Worm (Caenorhabditis elegans) whole organism, young adult: ENCODE results near the gene ufd-2.
A peak's percentile ranks its signal among the peaks of the same experiment; 100 is the strongest.

Experiments used
- C06A6.2 ChIP-seq: fragments of 200-800 bp; sonication (Bioruptor generic); conservative IDR thresholded peaks from 2 replicates; pipeline ENCODE4 v1.3.6; 2022; ENCODE audit warnings: missing genetic modification characterization, missing compliant biosample characterization
- C17E4.6 ChIP-seq: fragments of 200-800 bp; sonication (Bioruptor generic); IDR thresholded peaks from 2 replicates; pipeline ENCODE4 v1.3.6; 2022; ENCODE audit warnings: missing genetic modification reagents, missing genetic modification characterization, missing compliant biosample characterization
- F10E7.11 ChIP-seq: sonication (generic microtip); optimal IDR thresholded peaks from 2 replicates; lab custom pipeline; 2017; ENCODE audit warnings: mild to moderate bottlenecking, missing genetic modification characterization, moderate library complexity, missing compliant biosample characterization
- F22D6.2 ChIP-seq: sonication (generic microtip); optimal IDR thresholded peaks from 2 replicates; lab custom pipeline; 2016; ENCODE audit warnings: mild to moderate bottlenecking, missing genetic modification characterization, missing compliant biosample characterization
- F23B12.7 ChIP-seq: sonication (generic microtip); optimal IDR thresholded peaks from 2 replicates; lab custom pipeline; 2017; ENCODE audit warnings: missing genetic modification characterization, mild to moderate bottlenecking, missing compliant biosample characterization, antibody characterized with exemption, moderate library complexity; ENCODE audit not compliant: insufficient read depth
- F37B4.10 ChIP-seq: fragments of 200-800 bp; sonication (Bioruptor generic); IDR thresholded peaks from 2 replicates; pipeline ENCODE4 v1.3.6; 2022; ENCODE audit warnings: missing genetic modification characterization, missing compliant biosample characterization
- F52B5.7 ChIP-seq: sonication (generic microtip); optimal IDR thresholded peaks from 2 replicates; lab custom pipeline; 2016; ENCODE audit warnings: mild to moderate bottlenecking, missing genetic modification characterization, missing compliant biosample characterization
- F55B11.4 ChIP-seq: sonication (generic microtip); optimal IDR thresholded peaks from 2 replicates; lab custom pipeline; 2016; ENCODE audit warnings: missing compliant biosample characterization, missing genetic modification characterization, borderline replicate concordance; ENCODE audit not compliant: insufficient read depth
- F57A8.1 ChIP-seq: fragments of 200-800 bp; sonication (Bioruptor generic); optimal IDR thresholded peaks from 2 replicates; lab custom pipeline; 2018; ENCODE audit warnings: mild to moderate bottlenecking, missing genetic modification characterization, moderate library complexity, missing compliant biosample characterization
- T26A5.8 ChIP-seq: sonication (generic microtip); optimal IDR thresholded peaks from 2 replicates; lab custom pipeline; 2016; ENCODE audit warnings: missing genetic modification characterization, missing compliant biosample characterization
- ZK185.1 ChIP-seq: sonication (generic microtip); optimal IDR thresholded peaks from 2 replicates; lab custom pipeline; 2016; ENCODE audit warnings: mild to moderate bottlenecking, missing genetic modification characterization, missing compliant biosample characterization; ENCODE audit not compliant: poor library complexity, severe bottlenecking
- aptf-2 ChIP-seq: fragments of 200-800 bp; sonication (Bioruptor generic); conservative IDR thresholded peaks from 2 replicates; pipeline ENCODE4 v1.3.6; 2022; ENCODE audit warnings: missing genetic modification reagents, missing genetic modification characterization, missing compliant biosample characterization
- attf-3 ChIP-seq: fragments of 200-800 bp; sonication (Bioruptor generic); conservative IDR thresholded peaks from 2 replicates; pipeline ENCODE4 v1.3.6; 2022; ENCODE audit warnings: missing genetic modification reagents, missing genetic modification characterization, missing compliant biosample characterization
- attf-5 ChIP-seq: fragments of 200-800 bp; sonication (Bioruptor generic); optimal IDR thresholded peaks from 2 replicates; lab custom pipeline; 2018; ENCODE audit warnings: mild to moderate bottlenecking, missing genetic modification characterization, missing compliant biosample characterization
- ccch-3 ChIP-seq: fragments of 200-800 bp; sonication (Bioruptor generic); optimal IDR thresholded peaks from 2 replicates; lab custom pipeline; 2018; ENCODE audit warnings: mild to moderate bottlenecking, missing genetic modification characterization, missing compliant biosample characterization
- cebp-1 ChIP-seq, 2 experiments: fragments of 200-800 bp in 1 of 2; sonication (Bioruptor generic) in 1 of 2; sonication (generic microtip) in 1 of 2; IDR thresholded peaks in 1 of 2; optimal IDR thresholded peaks in 1 of 2; 2 replicates each; pipeline versions ENCODE4 v1.3.6 to Lab custom; 2017 to 2022; ENCODE audit warnings: missing compliant biosample characterization in 2 of 2, missing genetic modification characterization in 2 of 2, mild to moderate bottlenecking in 1 of 2, missing genetic modification reagents in 1 of 2, moderate library complexity in 1 of 2
- ceh-27 ChIP-seq: fragments of 200-800 bp; sonication (Bioruptor generic); optimal IDR thresholded peaks from 2 replicates; lab custom pipeline; 2018; ENCODE audit warnings: mild to moderate bottlenecking, missing genetic modification characterization, moderate library complexity, missing compliant biosample characterization
- ceh-40 ChIP-seq: fragments of 200-800 bp; sonication (Bioruptor generic); IDR thresholded peaks from 2 replicates; pipeline ENCODE4 v1.3.6; 2022; ENCODE audit warnings: missing genetic modification characterization, missing compliant biosample characterization
- ceh-58 ChIP-seq: fragments of 200-800 bp; sonication (Bioruptor generic); IDR thresholded peaks from 2 replicates; pipeline ENCODE4 v1.3.6; 2022; ENCODE audit warnings: missing genetic modification characterization, missing compliant biosample characterization
- ceh-91 ChIP-seq: fragments of 200-800 bp; sonication (Bioruptor generic); IDR thresholded peaks from 2 replicates; pipeline ENCODE4 v1.3.6; 2022; ENCODE audit warnings: missing genetic modification reagents, missing genetic modification characterization, missing compliant biosample characterization
- dox-1 ChIP-seq: fragments of 200-800 bp; sonication (Bioruptor generic); IDR thresholded peaks from 2 replicates; pipeline ENCODE4 v1.3.6; 2022; ENCODE audit warnings: missing genetic modification reagents, missing genetic modification characterization, missing compliant biosample characterization
- egl-18 ChIP-seq: fragments of 200-800 bp; sonication (Bioruptor generic); IDR thresholded peaks from 2 replicates; pipeline ENCODE4 v1.3.6; 2022; ENCODE audit warnings: missing genetic modification reagents, missing genetic modification characterization, missing compliant biosample characterization
- egrh-3 ChIP-seq: fragments of 200-800 bp; sonication (Bioruptor generic); IDR thresholded peaks from 2 replicates; pipeline ENCODE4 v1.3.6; 2022; ENCODE audit warnings: missing genetic modification reagents, missing genetic modification characterization, missing compliant biosample characterization
- gei-17 ChIP-seq: fragments of 200-800 bp; sonication (Bioruptor generic); optimal IDR thresholded peaks from 2 replicates; lab custom pipeline; 2018; ENCODE audit warnings: mild to moderate bottlenecking, missing genetic modification characterization, missing compliant biosample characterization
- hlh-12 ChIP-seq: sonication (generic microtip); optimal IDR thresholded peaks from 2 replicates; lab custom pipeline; 2016; ENCODE audit warnings: missing genetic modification characterization, missing compliant biosample characterization
- hlh-26 ChIP-seq: fragments of 200-800 bp; sonication (Bioruptor generic); conservative IDR thresholded peaks from 2 replicates; pipeline ENCODE4 v1.3.6; 2022; ENCODE audit warnings: missing genetic modification reagents, missing genetic modification characterization, missing compliant biosample characterization
- hmg-20 ChIP-seq: fragments of 200-800 bp; sonication (Bioruptor generic); IDR thresholded peaks from 2 replicates; pipeline ENCODE4 v1.3.6; 2022; ENCODE audit warnings: missing genetic modification reagents, missing genetic modification characterization, missing compliant biosample characterization
- let-526 ChIP-seq: fragments of 200-800 bp; sonication (Bioruptor generic); IDR thresholded peaks from 2 replicates; pipeline ENCODE4 v1.3.6; 2022; ENCODE audit warnings: missing genetic modification reagents, missing genetic modification characterization, missing compliant biosample characterization
- let-607 ChIP-seq, 2 experiments: fragments of 200-800 bp in 1 of 2; sonication (Bioruptor generic) in 1 of 2; sonication (generic microtip) in 1 of 2; optimal IDR thresholded peaks; 2 replicates each; lab custom pipeline; 2016 to 2018; ENCODE audit warnings: mild to moderate bottlenecking in 2 of 2, missing compliant biosample characterization in 2 of 2, missing genetic modification characterization in 2 of 2, moderate library complexity in 2 of 2, missing genotype in 1 of 2
- lin-35 ChIP-seq, 3 experiments: fragments of 150-350 bp in 2 of 3; sonication (generic microtip) in 1 of 3; optimal IDR thresholded peaks; 2 replicates each; lab custom pipeline; 2014 to 2018; ENCODE audit warnings: missing biosample characterization in 3 of 3, missing genetic modification characterization in 3 of 3, missing genetic modification reagents in 3 of 3
- lir-1 ChIP-seq: fragments of 200-800 bp; sonication (Bioruptor generic); conservative IDR thresholded peaks from 2 replicates; pipeline ENCODE4 v1.3.6; 2022; ENCODE audit warnings: missing genetic modification reagents, missing genetic modification characterization, missing compliant biosample characterization
- madf-6 ChIP-seq: fragments of 200-800 bp; sonication (Bioruptor generic); IDR thresholded peaks from 2 replicates; pipeline ENCODE4 v1.3.6; 2022; ENCODE audit warnings: missing genetic modification reagents, missing genetic modification characterization, missing compliant biosample characterization
- madf-8 ChIP-seq: fragments of 200-800 bp; sonication (Bioruptor generic); conservative IDR thresholded peaks from 2 replicates; pipeline ENCODE4 v1.3.6; 2022; ENCODE audit warnings: missing genetic modification reagents, missing genetic modification characterization, missing compliant biosample characterization
- mcd-1 ChIP-seq: fragments of 200-800 bp; sonication (Bioruptor generic); IDR thresholded peaks from 2 replicates; pipeline ENCODE4 v1.3.6; 2022; ENCODE audit warnings: missing genetic modification reagents, missing genetic modification characterization, missing compliant biosample characterization
- mes-4 ChIP-seq: sonication (generic microtip); optimal IDR thresholded peaks from 2 replicates; lab custom pipeline; 2016; ENCODE audit warnings: missing genotype, missing genetic modification characterization, missing compliant biosample characterization
- mxl-1 ChIP-seq: sonication (generic microtip); optimal IDR thresholded peaks from 2 replicates; lab custom pipeline; 2016; ENCODE audit warnings: missing genetic modification characterization, missing compliant biosample characterization
- nhr-120 ChIP-seq: fragments of 200-800 bp; sonication (Bioruptor generic); IDR thresholded peaks from 2 replicates; pipeline ENCODE4 v1.3.6; 2022; ENCODE audit warnings: missing genetic modification characterization, missing compliant biosample characterization
- nhr-80 ChIP-seq: sonication (generic microtip); optimal IDR thresholded peaks from 2 replicates; lab custom pipeline; 2016; ENCODE audit warnings: missing genetic modification characterization, missing compliant biosample characterization
- rec-8 ChIP-seq, 2 experiments: sonication (generic microtip); optimal IDR thresholded peaks; 2 replicates each; lab custom pipeline; 2016; ENCODE audit warnings: mild to moderate bottlenecking in 2 of 2, missing genetic modification characterization in 2 of 2, missing genetic modification reagents in 2 of 2, missing genotype in 2 of 2, missing biosample characterization in 1 of 2, missing compliant biosample characterization in 1 of 2, moderate library complexity in 1 of 2
- repo-1 ChIP-seq: sonication (generic microtip); optimal IDR thresholded peaks from 2 replicates; lab custom pipeline; 2017; ENCODE audit warnings: mild to moderate bottlenecking, missing genetic modification characterization, missing compliant biosample characterization
- snpc-1.3 ChIP-seq: sonication (generic microtip); optimal IDR thresholded peaks from 2 replicates; lab custom pipeline; 2017; ENCODE audit warnings: missing genetic modification characterization, mild to moderate bottlenecking, missing compliant biosample characterization, antibody characterized with exemption, moderate library complexity, missing genotype, missing genetic modification reagents; ENCODE audit not compliant: insufficient read depth
- snpc-3.4 ChIP-seq: sonication (generic microtip); optimal IDR thresholded peaks from 2 replicates; lab custom pipeline; 2017; ENCODE audit warnings: missing genetic modification characterization, mild to moderate bottlenecking, missing compliant biosample characterization, antibody characterized with exemption, moderate library complexity, missing genotype, missing genetic modification reagents
- somi-1 ChIP-seq: fragments of 200-800 bp; sonication (Bioruptor generic); optimal IDR thresholded peaks from 2 replicates; lab custom pipeline; 2018; ENCODE audit warnings: mild to moderate bottlenecking, missing genetic modification characterization, missing compliant biosample characterization
- sptf-2 ChIP-seq: fragments of 200-800 bp; sonication (Bioruptor generic); optimal IDR thresholded peaks from 2 replicates; lab custom pipeline; 2018; ENCODE audit warnings: mild to moderate bottlenecking, missing genetic modification characterization, missing compliant biosample characterization
- tbx-9 ChIP-seq: sonication (generic microtip); optimal IDR thresholded peaks from 2 replicates; lab custom pipeline; 2016; ENCODE audit warnings: borderline replicate concordance, missing genetic modification characterization, inconsistent platforms, missing compliant biosample characterization
- ztf-18 ChIP-seq: sonication (generic microtip); optimal IDR thresholded peaks from 2 replicates; lab custom pipeline; 2016; ENCODE audit warnings: missing genotype, mild to moderate bottlenecking, missing genetic modification characterization, missing compliant biosample characterization
- ztf-22 ChIP-seq: fragments of 200-800 bp; sonication (Bioruptor generic); optimal IDR thresholded peaks from 2 replicates; lab custom pipeline; 2018; ENCODE audit warnings: mild to moderate bottlenecking, missing genetic modification characterization, moderate library complexity, missing compliant biosample characterization

The ufd-2 gene

DNA sequence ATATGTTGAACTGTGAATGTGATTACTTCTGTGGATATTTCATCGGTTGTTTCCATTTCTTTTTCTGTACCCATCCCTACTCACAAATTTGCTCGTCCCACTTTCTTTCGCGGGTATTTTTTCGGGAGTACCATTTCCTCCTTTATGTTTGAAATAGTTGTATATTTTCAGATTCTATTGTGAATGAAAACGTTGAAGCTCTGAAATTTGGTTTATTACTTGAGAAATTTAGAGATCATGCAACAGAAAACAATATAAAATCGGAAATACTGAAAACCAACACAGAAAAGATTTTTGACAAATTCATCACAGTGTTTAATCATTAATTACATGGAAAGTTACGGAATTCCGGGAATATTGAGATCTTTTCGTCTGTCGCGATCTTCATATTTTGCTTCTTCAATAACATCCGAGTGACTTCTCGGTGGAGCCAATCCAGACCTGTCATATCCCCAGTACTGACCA, 41.9 kb upstream of the ufd-2 start (continued):
- TF ChIP-seq F22D6.2 (tag; lab: Kevin White, UChicago) (no peak), egl-18 (GFP tag; lab: Robert Waterston, UW) (no peak), ceh-58 (GFP tag; lab: Robert Waterston, UW) (no peak), repo-1 (tag; lab: Kevin White, UChicago) (peak; percentile 42), ceh-91 (GFP tag; lab: Robert Waterston, UW) (no peak), aptf-2 (no peak), let-526 (GFP tag; lab: Robert Waterston, UW) (no peak), sptf-2 (GFP tag; lab: Kevin White, UChicago) (no peak), attf-3 (GFP tag; lab: Robert Waterston, UW) (no peak), hmg-20 (GFP tag; lab: Robert Waterston, UW) (no peak), hlh-26 (no peak), ztf-22 (GFP tag; lab: Kevin White, UChicago) (peak; percentile 51), egrh-3 (GFP tag; lab: Robert Waterston, UW) (no peak), nhr-120 (no peak), F10E7.11 (no peak), mcd-1 (GFP tag; lab: Robert Waterston, UW) (0 out of 2 replicates have a peak, but pooled peaks have one; percentile 21), nhr-80 (tag; lab: Kevin White, UChicago) (no peak), gei-17 (GFP tag; lab: Kevin White, UChicago) (no peak), T26A5.8 (no peak), snpc-1.3 (tag; lab: Kevin White, UChicago) (peak; percentile 20), ztf-18 (tag; lab: Kevin White, UChicago) (no peak), F52B5.7 (tag; lab: Kevin White, UChicago) (peak; percentile 52), F23B12.7 (tag; lab: Kevin White, UChicago) (no peak), mes-4 (tag; lab: Kevin White, UChicago) (no peak), lir-1 (no peak), mxl-1 (tag; lab: Kevin White, UChicago) (no peak), ccch-3 (GFP tag; lab: Kevin White, UChicago) (no peak), C06A6.2 (GFP tag; lab: Robert Waterston, UW) (no peak), tbx-9 (no peak), lin-35 (GFP tag; optimal IDR thresholded peaks at IDR 0.05; lab: Kevin White, UChicago) (no peak), attf-5 (peak; percentile 39), somi-1 (GFP tag; lab: Kevin White, UChicago) (no peak), C17E4.6 (GFP tag; lab: Robert Waterston, UW) (no peak), F57A8.1 (GFP tag; lab: Kevin White, UChicago) (no peak), snpc-3.4 (tag; lab: Kevin White, UChicago) (no peak), dox-1 (peak; percentile 31; the same call in 1 of the 2 replicates), madf-8 (no peak), let-607 (tag; optimal IDR thresholded peaks at IDR 0.05; lab: Kevin White, UChicago) (no peak), ceh-27 (GFP tag; lab: Kevin White, UChicago) (no peak), ceh-40 (GFP tag; lab: Robert Waterston, UW) (peak; percentile 57; the same call in 1 of the 2 replicates), F55B11.4 (tag; lab: Kevin White, UChicago) (no peak), ZK185.1 (tag; lab: Kevin White, UChicago) (no peak), hlh-12 (tag; lab: Kevin White, UChicago) (no peak), F37B4.10 (GFP tag; lab: Robert Waterston, UW) (no peak), madf-6 (GFP tag; lab: Robert Waterston, UW) (peak; percentile 49), rec-8 (tag; optimal IDR thresholded peaks at IDR 0.05; lab: Kevin White, UChicago) (no peak), cebp-1 (GFP tag; IDR thresholded peaks at IDR 0.05; lab: Robert Waterston, UW) (peak; percentile 17; the same call in 1 of the 2 replicates), cebp-1 (tag; optimal IDR thresholded peaks at IDR 0.05; lab: Kevin White, UChicago) (peak; percentile 73)
